Worm (Caenorhabditis elegans) whole organism, L4 larva: ENCODE data around the gene F54C8.7.

Experiments
- D1046.2 ChIP-seq: fragments of 200-800 bp; sonication (Bioruptor generic); IDR thresholded peaks from 2 replicates; pipeline ENCODE4 v1.3.6; 2022; ENCODE audit warnings: missing genetic modification characterization, missing compliant biosample characterization
- F26F4.8 ChIP-seq: fragments of 200-800 bp; sonication (Bioruptor generic); conservative IDR thresholded peaks from 2 replicates; pipeline ENCODE4 v1.3.6; 2022; ENCODE audit warnings: missing genetic modification characterization, missing compliant biosample characterization
- T26A8.4 ChIP-seq: fragments of 200-800 bp; sonication (Bioruptor generic); IDR thresholded peaks from 2 replicates; pipeline ENCODE4 v1.3.6; 2022; ENCODE audit warnings: missing genetic modification characterization, missing compliant biosample characterization
- Y105C5A.15 ChIP-seq: fragments of 200-800 bp; sonication (Bioruptor generic); IDR thresholded peaks from 2 replicates; pipeline ENCODE4 v1.3.6; 2022; ENCODE audit warnings: missing genetic modification characterization, missing compliant biosample characterization
- ZK337.2 ChIP-seq: fragments of 200-800 bp; sonication (Bioruptor generic); IDR thresholded peaks from 2 replicates; pipeline ENCODE4 v1.3.6; 2022; ENCODE audit warnings: missing genetic modification reagents, missing genetic modification characterization, missing compliant biosample characterization
- aha-1 ChIP-seq: fragments of 150-350 bp; peaks from one replicate; lab custom pipeline; 2014; ENCODE audit warnings: missing biosample characterization, missing genetic modification characterization
- aly-2 ChIP-seq: sonication (generic microtip); optimal IDR thresholded peaks from 2 replicates; lab custom pipeline; 2018; ENCODE audit warnings: missing biosample characterization, missing genetic modification characterization
- ama-1 ChIP-seq: fragments of 150-350 bp; optimal IDR thresholded peaks from 2 replicates; lab custom pipeline; 2014; ENCODE audit warnings: inconsistent platforms, mixed read lengths
- ctbp-1 ChIP-seq: fragments of 200-800 bp; sonication (Bioruptor generic); IDR thresholded peaks from 2 replicates; pipeline ENCODE4 v1.3.6; 2022; ENCODE audit warnings: missing genetic modification reagents, missing genetic modification characterization, missing compliant biosample characterization
- daf-16 ChIP-seq, 3 experiments: sonication (generic microtip); optimal IDR thresholded peaks; 2 replicates each; lab custom pipeline; 2016 to 2017; ENCODE audit warnings: missing genetic modification characterization in 3 of 3, missing genetic modification reagents in 3 of 3, mild to moderate bottlenecking in 2 of 3, missing compliant biosample characterization in 2 of 3, missing biosample characterization in 1 of 3, moderate library complexity in 1 of 3
- dve-1 ChIP-seq: sonication (generic microtip); optimal IDR thresholded peaks from 2 replicates; lab custom pipeline; 2017; ENCODE audit warnings: antibody characterized with exemption, mild to moderate bottlenecking, missing genetic modification characterization, missing compliant biosample characterization; ENCODE audit not compliant: insufficient read depth
- egl-43 ChIP-seq: fragments of 200-800 bp; sonication (Bioruptor generic); IDR thresholded peaks from 2 replicates; pipeline ENCODE4 v1.3.6; 2022; ENCODE audit warnings: missing genetic modification reagents, missing genetic modification characterization, missing compliant biosample characterization
- hlh-30 ChIP-seq: sonication (generic microtip); optimal IDR thresholded peaks from 2 replicates; lab custom pipeline; 2017; ENCODE audit warnings: antibody characterized with exemption, mild to moderate bottlenecking, missing genetic modification characterization, missing compliant biosample characterization; ENCODE audit not compliant: insufficient read depth
- lim-7 ChIP-seq: fragments of 200-800 bp; sonication (Bioruptor generic); IDR thresholded peaks from 2 replicates; pipeline ENCODE4 v1.3.6; 2022; ENCODE audit warnings: missing genetic modification characterization, missing compliant biosample characterization
- lin-1 ChIP-seq: fragments of 200-800 bp; sonication (Bioruptor generic); IDR thresholded peaks from 2 replicates; pipeline ENCODE4 v1.3.6; 2022; ENCODE audit warnings: missing genetic modification reagents, missing genetic modification characterization, missing compliant biosample characterization
- lsy-2 ChIP-seq, 2 experiments: fragments of 150-350 bp in 1 of 2; sonication (generic microtip) in 1 of 2; optimal IDR thresholded peaks; 2 replicates each; lab custom pipeline; 2014 to 2017; ENCODE audit warnings: missing biosample characterization in 2 of 2, missing genetic modification characterization in 2 of 2
- mes-2 ChIP-seq: sonication (generic microtip); optimal IDR thresholded peaks from 2 replicates; lab custom pipeline; 2016; ENCODE audit warnings: missing genotype, mild to moderate bottlenecking, missing genetic modification characterization, missing compliant biosample characterization; ENCODE audit not compliant: poor library complexity, severe bottlenecking
- mxl-2 ChIP-seq: fragments of 200-800 bp; sonication (Bioruptor generic); conservative IDR thresholded peaks from 2 replicates; pipeline ENCODE4 v1.3.6; 2022; ENCODE audit warnings: missing genetic modification reagents, missing genetic modification characterization, missing compliant biosample characterization
- mxl-3 ChIP-seq: fragments of 200-800 bp; sonication (Bioruptor generic); optimal IDR thresholded peaks from 2 replicates; lab custom pipeline; 2018; ENCODE audit warnings: mild to moderate bottlenecking, missing genetic modification characterization, missing compliant biosample characterization
- nhr-10 ChIP-seq: fragments of 150-350 bp; optimal IDR thresholded peaks from 2 replicates; lab custom pipeline; 2014; ENCODE audit warnings: missing biosample characterization, missing genetic modification characterization
- nhr-102 ChIP-seq: sonication (generic microtip); optimal IDR thresholded peaks from 2 replicates; lab custom pipeline; 2016; ENCODE audit warnings: mild to moderate bottlenecking, missing genetic modification characterization, moderate library complexity, missing compliant biosample characterization
- nhr-11 ChIP-seq: fragments of 150-350 bp; optimal IDR thresholded peaks from 2 replicates; lab custom pipeline; 2014; ENCODE audit warnings: missing biosample characterization, missing genetic modification characterization
- nhr-25 ChIP-seq: sonication (generic microtip); optimal IDR thresholded peaks from 2 replicates; lab custom pipeline; 2017; ENCODE audit warnings: missing genetic modification characterization, mild to moderate bottlenecking, missing compliant biosample characterization, antibody characterized with exemption, moderate library complexity, borderline replicate concordance; ENCODE audit not compliant: insufficient read depth
- nhr-42 ChIP-seq: fragments of 200-800 bp; sonication (Bioruptor generic); IDR thresholded peaks from 2 replicates; pipeline ENCODE4 v1.3.6; 2022; ENCODE audit warnings: missing genetic modification characterization, missing compliant biosample characterization
- pha-4 ChIP-seq, 2 experiments: fragments of 150-350 bp in 1 of 2; fragments of 200-800 bp in 1 of 2; sonication (Bioruptor generic) in 1 of 2; IDR thresholded peaks in 1 of 2; optimal IDR thresholded peaks in 1 of 2; 2 replicates each; pipeline versions ENCODE4 v1.3.6 to Lab custom; 2014 to 2022; ENCODE audit warnings: missing genetic modification characterization in 2 of 2, missing genetic modification reagents in 2 of 2, missing biosample characterization in 1 of 2, missing compliant biosample characterization in 1 of 2
- rbr-2 ChIP-seq: sonication (generic microtip); optimal IDR thresholded peaks from 2 replicates; lab custom pipeline; 2016; ENCODE audit warnings: missing genotype, missing genetic modification characterization, missing compliant biosample characterization
- set-16 ChIP-seq: fragments of 200-800 bp; sonication (Bioruptor generic); IDR thresholded peaks from 2 replicates; pipeline ENCODE4 v1.3.6; 2022; ENCODE audit warnings: missing genetic modification reagents, missing genetic modification characterization, missing compliant biosample characterization
- unc-130 ChIP-seq: sonication (generic microtip); optimal IDR thresholded peaks from 2 replicates; lab custom pipeline; 2016; ENCODE audit warnings: missing genetic modification reagents, missing genetic modification characterization, missing compliant biosample characterization
- unc-62 ChIP-seq, 3 experiments: fragments of 150-350 bp in 1 of 3; sonication (generic microtip); optimal IDR thresholded peaks in 2 of 3; peaks in 1 of 3; 1 replicate in 1 of 3; 2 replicates in 2 of 3; lab custom pipeline; 2014 to 2017; ENCODE audit warnings: missing biosample characterization in 3 of 3, missing genetic modification characterization in 3 of 3, missing genetic modification reagents in 3 of 3, missing genotype in 1 of 3
- ztf-7 ChIP-seq: fragments of 150-350 bp; optimal IDR thresholded peaks from 2 replicates; lab custom pipeline; 2014; ENCODE audit warnings: missing biosample characterization, missing genetic modification characterization

The F54C8.7 gene

DNA sequence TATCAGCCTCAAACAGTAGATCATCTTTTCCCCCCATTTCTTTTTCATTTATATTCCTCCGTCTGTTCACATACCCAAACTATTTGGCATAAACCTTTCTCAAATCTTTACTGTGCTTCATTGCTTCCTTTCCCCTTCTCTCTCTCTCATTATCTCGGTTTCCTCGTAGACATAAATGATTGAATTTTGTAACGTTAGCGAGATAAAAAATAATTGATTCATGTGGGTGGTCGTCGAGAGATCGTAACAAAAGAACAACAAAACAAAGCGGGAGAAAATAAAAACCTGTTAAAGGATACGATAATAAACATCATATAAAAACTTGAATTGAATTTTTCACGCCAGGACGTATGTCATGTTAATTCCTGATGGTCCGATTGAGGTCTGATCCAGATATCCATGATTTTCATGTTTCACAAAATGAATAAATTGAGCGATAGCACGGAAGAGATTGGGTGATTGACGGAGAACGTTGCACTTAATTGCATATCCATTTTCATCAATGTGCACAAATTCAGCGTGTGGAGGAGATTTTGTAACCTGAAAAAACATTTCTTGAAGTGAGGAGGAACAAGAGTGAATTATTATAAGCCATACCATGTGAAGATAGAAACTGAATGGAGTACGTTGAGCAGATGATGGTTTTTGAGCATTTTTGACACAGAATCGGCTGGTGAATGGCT lies 9.1 kb upstream of the F54C8.7 start:
- TF ChIP-seq hlh-30 (tag; lab: Kevin White, UChicago) (peak; percentile 25), ztf-7 (tag; lab: Kevin White, UChicago) (no peak), nhr-102 (tag; lab: Kevin White, UChicago) (no peak), Y105C5A.15 (GFP tag; lab: Robert Waterston, UW) (no peak), mes-2 (tag; lab: Kevin White, UChicago) (peak; percentile 13), D1046.2 (0 out of 2 replicates have a peak, but pooled peaks have one; percentile 9), lsy-2 (tag; optimal IDR thresholded peaks at IDR 0.05; lab: Kevin White, UChicago) (peak in 1 of 2 experiments; percentile 44), rbr-2 (tag; lab: Kevin White, UChicago) (peak; percentile 10), daf-16 (GFP tag; optimal IDR thresholded peaks at IDR 0.05; lab: Kevin White, UChicago) (no peak), daf-16 (tag; optimal IDR thresholded peaks at IDR 0.05; lab: Kevin White, UChicago) (peak; percentile 21), dve-1 (peak; percentile 6)

DNA sequence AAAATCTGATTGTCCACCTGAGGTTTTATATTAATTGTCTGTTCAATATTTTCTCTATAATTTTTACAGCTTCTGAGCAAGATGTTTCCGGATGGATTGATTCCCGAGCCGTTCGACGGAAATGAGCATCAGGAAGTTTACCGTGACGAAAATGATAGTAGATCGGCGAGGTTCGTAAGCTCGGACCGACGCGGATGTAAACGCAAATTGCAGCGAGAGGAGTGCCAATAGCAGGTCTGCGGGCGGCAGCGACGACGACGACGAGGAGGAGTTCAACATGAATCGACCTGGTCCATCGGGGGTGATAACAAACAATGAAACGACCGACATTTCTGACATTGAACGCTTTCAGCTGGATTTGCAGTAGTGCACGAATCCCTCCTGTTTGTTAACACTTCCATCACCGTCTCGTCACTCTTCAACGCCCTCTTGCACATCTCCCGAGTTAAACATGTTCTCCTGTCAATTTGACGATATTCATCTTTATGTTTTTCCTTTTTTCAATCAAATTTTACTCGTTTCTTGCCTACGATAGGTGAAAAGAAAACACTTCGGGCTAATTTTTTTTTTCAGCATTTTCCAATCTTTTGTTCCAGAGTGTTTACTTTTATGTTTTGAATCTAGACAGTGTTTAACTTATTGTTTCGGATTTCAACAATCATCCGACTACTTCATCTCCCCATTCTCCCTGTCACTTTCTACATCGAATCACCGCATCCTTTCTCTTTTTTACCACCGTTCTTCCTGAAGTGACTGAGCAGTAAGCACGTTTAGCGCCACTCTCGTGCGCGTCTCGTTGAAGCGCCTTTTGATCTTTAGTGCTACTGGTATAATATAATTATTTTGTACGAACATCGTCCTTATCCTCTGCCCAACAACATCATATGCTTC lies 8.3 kb upstream of the F54C8.7 start:
- TF ChIP-seq unc-62 (GFP tag; optimal IDR thresholded peaks at IDR 0.05 in 1 of 2; lab: Kevin White, UChicago) (peak in 1 of 2 experiments; percentile 91), unc-62 (tag; optimal IDR thresholded peaks at IDR 0.05; lab: Kevin White, UChicago) (no peak), mxl-3 (GFP tag; lab: Kevin White, UChicago) (peak; percentile 2), ama-1 (lab: Kevin White, UChicago) (peak; percentile 89), lin-1 (GFP tag; lab: Robert Waterston, UW) (peak; percentile 49; the same call in 1 of the 2 replicates), T26A8.4 (GFP tag; lab: Robert Waterston, UW) (no peak), nhr-42 (0 out of 2 replicates have a peak, but pooled peaks have one; percentile 49), lim-7 (GFP tag; lab: Robert Waterston, UW) (0 out of 2 replicates have a peak, but pooled peaks have one; percentile 32), ZK337.2 (GFP tag; lab: Robert Waterston, UW) (no peak), set-16 (GFP tag; lab: Robert Waterston, UW) (0 out of 2 replicates have a peak, but pooled peaks have one; percentile 20), aly-2 (peak; percentile 78), pha-4 (GFP tag; IDR thresholded peaks at IDR 0.05; lab: Robert Waterston, UW) (0 out of 2 replicates have a peak, but pooled peaks have one; percentile 26), pha-4 (tag; optimal IDR thresholded peaks at IDR 0.05; lab: Kevin White, UChicago) (no peak), nhr-10 (tag; lab: Kevin White, UChicago) (peak; percentile 50), aha-1 (peak; percentile 28), Y105C5A.15 (GFP tag; lab: Robert Waterston, UW) (no peak), egl-43 (peak; percentile 73), F26F4.8 (GFP tag; lab: Robert Waterston, UW) (0 out of 2 replicates have a peak, but pooled peaks have one; percentile 32), ctbp-1 (0 out of 2 replicates have a peak, but pooled peaks have one; percentile 18), nhr-25 (tag; lab: Kevin White, UChicago) (no peak), nhr-11 (tag; lab: Kevin White, UChicago) (no peak), unc-130 (GFP tag; lab: Kevin White, UChicago) (no peak), mxl-2 (no peak)
- TF ChIP-seq, all 104 proteins: peak for 14
